Worm (Caenorhabditis elegans) whole organism, L3 larva: ENCODE data around the gene nud-1.

Experiments used
- daf-12 ChIP-seq: fragments of 150-350 bp; optimal IDR thresholded peaks from 2 replicates; lab custom pipeline; 2014; ENCODE audit warnings: missing biosample characterization, missing genetic modification reagents, missing genetic modification characterization
- elt-3 ChIP-seq, 3 experiments: fragments of 150-350 bp in 1 of 3; sonication (generic microtip) in 2 of 3; optimal IDR thresholded peaks; 2 replicates in 2 of 3; 4 replicates in 1 of 3; lab custom pipeline; 2014 to 2017; ENCODE audit warnings: missing biosample characterization in 3 of 3, missing genetic modification characterization in 3 of 3
- lin-15B ChIP-seq: fragments of 150-350 bp; optimal IDR thresholded peaks from 2 replicates; lab custom pipeline; 2014; ENCODE audit warnings: missing biosample characterization, missing genetic modification characterization
- lin-39 ChIP-seq: fragments of 150-350 bp; optimal IDR thresholded peaks from 2 replicates; lab custom pipeline; 2018; ENCODE audit warnings: missing biosample characterization, missing genetic modification reagents, missing genetic modification characterization
- nhr-237 ChIP-seq: fragments of 150-350 bp; optimal IDR thresholded peaks from 2 replicates; lab custom pipeline; 2014; ENCODE audit warnings: missing biosample characterization, missing genetic modification characterization
- nhr-67 ChIP-seq: fragments of 150-350 bp; optimal IDR thresholded peaks from 2 replicates; lab custom pipeline; 2014; ENCODE audit warnings: missing biosample characterization, missing genetic modification characterization
- sea-2 ChIP-seq: fragments of 150-350 bp; sonication (generic microtip); optimal IDR thresholded peaks from 4 replicates; lab custom pipeline; 2014; ENCODE audit warnings: missing biosample characterization, missing genetic modification reagents, missing genetic modification characterization
- snpc-4 ChIP-seq: fragments of 150-350 bp; optimal IDR thresholded peaks from 2 replicates; lab custom pipeline; 2014; ENCODE audit warnings: missing biosample characterization, missing genetic modification characterization
- tbx-2 ChIP-seq: sonication (generic microtip); optimal IDR thresholded peaks from 2 replicates; lab custom pipeline; 2016; ENCODE audit warnings: mild to moderate bottlenecking, missing genetic modification characterization, missing compliant biosample characterization
- zag-1 ChIP-seq: fragments of 150-350 bp; optimal IDR thresholded peaks from 2 replicates; lab custom pipeline; 2014; ENCODE audit warnings: missing biosample characterization, missing genetic modification characterization
- ztf-4 ChIP-seq: fragments of 150-350 bp; optimal IDR thresholded peaks from 2 replicates; lab custom pipeline; 2014; ENCODE audit warnings: missing biosample characterization, missing genetic modification characterization

DNA sequence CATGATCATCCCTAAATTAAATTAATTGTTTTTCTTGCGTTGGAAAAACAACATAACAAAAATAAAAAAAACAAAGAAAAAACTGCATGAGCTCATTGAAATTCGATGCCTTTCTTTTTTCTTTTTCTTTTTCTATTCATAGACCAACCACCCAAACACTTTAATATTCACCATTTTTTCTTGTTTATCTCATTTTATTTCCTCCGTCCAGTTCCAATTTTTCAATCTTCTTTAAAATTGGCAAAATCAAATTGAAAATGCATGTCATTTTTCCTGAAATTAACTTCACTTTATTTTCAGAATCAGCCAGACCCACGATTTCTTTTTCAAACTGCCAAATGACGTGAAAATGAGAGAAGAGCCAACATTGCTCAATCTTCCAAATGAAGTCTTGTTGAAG is 44.5 kb downstream of the nud-1 start, which contains the start of gene T03F6.4:
- TF ChIP-seq tbx-2 (tag; lab: Kevin White, UChicago) (no peak), nhr-67 (no peak), lin-39 (no peak), snpc-4 (tag; lab: Kevin White, UChicago) (no peak), lin-15B (tag; lab: Kevin White, UChicago) (no peak), daf-12 (tag; lab: Kevin White, UChicago) (no peak), ztf-4 (tag; lab: Kevin White, UChicago) (no peak), nhr-237 (tag; lab: Kevin White, UChicago) (no peak), zag-1 (no peak), sea-2 (GFP tag; lab: Kevin White, UChicago) (no peak), elt-3 (tag; optimal IDR thresholded peaks at IDR 0.05; lab: Kevin White, UChicago) (no peak)
